Fruit fly (Drosophila melanogaster): ENCODE measurements around the gene Tm2.

Gene Tm2

dm6 chr3R:15350993-15351426, 41.0 kb downstream of the Tm2 start, which contains the start of the genes Trs33 and Tmtc4 (continued):
- no peak for TF ChIP-seq Awh (GFP tag; IDR thresholded peaks at IDR 0.05)
- TF ChIP-seq CG13123 (GFP tag; optimal IDR thresholded peaks at IDR 0.05): peak; percentile 15
- no peak for TF ChIP-seq jing (GFP tag; optimal IDR thresholded peaks at IDR 0.05)
- no peak for TF ChIP-seq ttk (GFP tag; IDR thresholded peaks at IDR 0.05)
- TF ChIP-seq lola (GFP tag; optimal IDR thresholded peaks at IDR 0.05): peak in 1 of 3 experiments; percentile 40
- no peak for TF ChIP-seq chinmo (GFP tag; IDR thresholded peaks at IDR 0.05; ENCODE audit: partially characterized antibody)
- no peak for TF ChIP-seq CG11085 (GFP tag; IDR thresholded peaks at IDR 0.05)
- TF ChIP-seq ac (GFP tag; optimal IDR thresholded peaks at IDR 0.05): no peak
- no peak for TF ChIP-seq Myb (GFP tag; optimal IDR thresholded peaks at IDR 0.05)
- no peak for TF ChIP-seq Dp (GFP tag; optimal IDR thresholded peaks at IDR 0.05)
- no peak for TF ChIP-seq CG14965 (GFP tag; optimal IDR thresholded peaks at IDR 0.05; ENCODE audit: borderline replicate concordance)
- TF ChIP-seq Xbp1 (GFP tag; optimal IDR thresholded peaks at IDR 0.05): peak; percentile 27
- no peak for TF ChIP-seq Hmx (GFP tag; optimal IDR thresholded peaks at IDR 0.05)
- TF ChIP-seq CG10267 (tag; optimal IDR thresholded peaks at IDR 0.05): peak; percentile 54
- TF ChIP-seq tgo (GFP tag; IDR thresholded peaks at IDR 0.05): no peak
- TF ChIP-seq hkb (optimal IDR thresholded peaks at IDR 0.05): no peak
- TF ChIP-seq hkb (GFP tag; IDR thresholded peaks at IDR 0.05): no peak
- no peak for TF ChIP-seq C15 (GFP tag; IDR thresholded peaks at IDR 0.05)
- no peak for TF ChIP-seq CG2202 (tag; optimal IDR thresholded peaks at IDR 0.05)
- no peak for TF ChIP-seq CG13624 (GFP tag; optimal IDR thresholded peaks at IDR 0.05)
- TF ChIP-seq CG16779 (GFP tag; IDR thresholded peaks at IDR 0.05): no peak
- TF ChIP-seq CG15073 (GFP tag; optimal IDR thresholded peaks at IDR 0.05): no peak
- TF ChIP-seq Side (GFP tag; optimal IDR thresholded peaks at IDR 0.05): no peak
- TF ChIP-seq caup (GFP tag; optimal IDR thresholded peaks at IDR 0.05; ENCODE audit: severe bottlenecking): no peak
- TF ChIP-seq crol (GFP tag; IDR thresholded peaks at IDR 0.05): peak; percentile 27; the same call in 1 of the 2 replicates
- TF ChIP-seq CG17359 (tag; optimal IDR thresholded peaks at IDR 0.05): peak; percentile 28
- no peak for TF ChIP-seq HLH3B (GFP tag; IDR thresholded peaks at IDR 0.05)
- TF ChIP-seq ase (GFP tag; IDR thresholded peaks at IDR 0.05): peak; percentile 37; the same call in 1 of the 3 replicates
- no peak for TF ChIP-seq fd64A (GFP tag; optimal IDR thresholded peaks at IDR 0.05)
- no peak for TF ChIP-seq croc (GFP tag; conservative IDR thresholded peaks at IDR 0.05)
- TF ChIP-seq Fer3 (tag; optimal IDR thresholded peaks at IDR 0.05): peak; percentile 32
- TF ChIP-seq bowl (GFP tag; IDR thresholded peaks at IDR 0.05): no peak
- TF ChIP-seq odd (GFP tag; optimal IDR thresholded peaks at IDR 0.05): no peak
- TF ChIP-seq CG31365 (tag; optimal IDR thresholded peaks at IDR 0.05): no peak
- TF ChIP-seq CG6813 (GFP tag; optimal IDR thresholded peaks at IDR 0.05): no peak
- no peak; the same call in 1 of the 2 replicates for TF ChIP-seq Rfx (GFP tag; IDR thresholded peaks at IDR 0.05)
- no peak for TF ChIP-seq CG4404 (GFP tag; IDR thresholded peaks at IDR 0.05)
- TF ChIP-seq CG18262 (tag; optimal IDR thresholded peaks at IDR 0.05): peak; percentile 50
- no peak for TF ChIP-seq Opbp (GFP tag; IDR thresholded peaks at IDR 0.05; ENCODE audit: partially characterized antibody)
- no peak; the same call in 1 of the 2 replicates for TF ChIP-seq CG13287 (GFP tag; IDR thresholded peaks at IDR 0.05; ENCODE audit: partially characterized antibody)
- no peak for TF ChIP-seq wdn (GFP tag; IDR thresholded peaks at IDR 0.05)
- TF ChIP-seq ewg (GFP tag; optimal IDR thresholded peaks at IDR 0.05): no peak
- TF ChIP-seq H15 (GFP tag; IDR thresholded peaks at IDR 0.05): no peak
- no peak for TF ChIP-seq sens-2 (GFP tag; IDR thresholded peaks at IDR 0.05)
- TF ChIP-seq E2f2 (GFP tag; IDR thresholded peaks at IDR 0.05): no peak
- TF ChIP-seq cato (GFP tag; optimal IDR thresholded peaks at IDR 0.05; ENCODE audit: borderline replicate concordance): no peak
- TF ChIP-seq ATbp (GFP tag; optimal IDR thresholded peaks at IDR 0.05): no peak
- no peak for TF ChIP-seq CG18011 (GFP tag; optimal IDR thresholded peaks at IDR 0.05)
- peak; percentile 15 for TF ChIP-seq CG34376 (GFP tag; optimal IDR thresholded peaks at IDR 0.05)
- TF ChIP-seq Antp (GFP tag; optimal IDR thresholded peaks at IDR 0.05): no peak
- no peak for TF ChIP-seq CG2875 (GFP tag; optimal IDR thresholded peaks at IDR 0.05)
